Fruit fly (Drosophila melanogaster) whole organism, embryonic: ENCODE results near the gene Doc1.

Experiments
- CG1024 ChIP-seq: fragments of 200-800 bp; sonication (Bioruptor generic); IDR thresholded peaks from 2 replicates; pipeline ENCODE4 v1.3.6; 2022; ENCODE audit warnings: missing biosample characterization, missing genetic modification characterization
- CG12104 ChIP-seq: fragments of 200-800 bp; sonication (Bioruptor generic); optimal IDR thresholded peaks from 3 replicates; lab custom pipeline; 2016; ENCODE audit warnings: missing biosample characterization, missing genetic modification characterization
- CG7556 ChIP-seq: fragments of 200-800 bp; sonication (Bioruptor generic); optimal IDR thresholded peaks from 2 replicates; lab custom pipeline; 2017; ENCODE audit warnings: missing biosample characterization, mild to moderate bottlenecking, missing genetic modification characterization
- CG7928 ChIP-seq: fragments of 200-800 bp; sonication (Bioruptor generic); optimal IDR thresholded peaks from 2 replicates; lab custom pipeline; 2017; ENCODE audit warnings: missing biosample characterization, mild to moderate bottlenecking, missing genetic modification characterization
- chm ChIP-seq: fragments of 200-800 bp; sonication (Bioruptor generic); IDR thresholded peaks from 2 replicates; pipeline ENCODE4 v1.3.6; 2022; ENCODE audit warnings: missing biosample characterization, missing genetic modification characterization
- grau ChIP-seq: fragments of 200-800 bp; optimal IDR thresholded peaks from 3 replicates; lab custom pipeline; 2019; ENCODE audit warnings: missing biosample characterization, mild to moderate bottlenecking, missing genetic modification characterization, moderate library complexity
- hbn ChIP-seq: fragments of 200-800 bp; sonication (Bioruptor generic); IDR thresholded peaks from 2 replicates; pipeline ENCODE4 v1.3.6; 2022; ENCODE audit warnings: missing biosample characterization, missing genetic modification characterization; ENCODE audit not compliant: partially characterized antibody
- zfh2 ChIP-seq: fragments of 200-800 bp; sonication (Bioruptor generic); optimal IDR thresholded peaks from 2 replicates; lab custom pipeline; 2016; ENCODE audit warnings: missing biosample characterization, missing genetic modification characterization

dm6 chr3L:9061449-9061848 lies 20.3 kb downstream of the Doc1 start:
- TF ChIP-seq CG12104 (GFP tag; lab: Kevin White, UChicago), result no peak
- no peak for TF ChIP-seq chm (GFP tag; lab: Robert Waterston, UW)
- TF ChIP-seq grau (tag; lab: Kevin White, UChicago), result no peak
- no peak for TF ChIP-seq zfh2 (GFP tag; lab: Kevin White, UChicago)
- TF ChIP-seq CG1024 (GFP tag; lab: Robert Waterston, UW), result no peak
- TF ChIP-seq CG7928 (GFP tag; lab: Kevin White, UChicago), result no peak
- TF ChIP-seq CG7556 (GFP tag; lab: Kevin White, UChicago), result no peak
- TF ChIP-seq hbn (GFP tag; lab: Robert Waterston, UW), result no peak
